Worm (Caenorhabditis elegans) whole organism, L1 larva: Measurements from ENCODE around the gene ugt-52.

Experiments
- F16B12.6 ChIP-seq: fragments of 150-350 bp; optimal IDR thresholded peaks from 2 replicates; lab custom pipeline; 2014; ENCODE audit warnings: missing biosample characterization, missing genetic modification characterization
- aly-2 ChIP-seq: fragments of 150-350 bp; optimal IDR thresholded peaks from 2 replicates; lab custom pipeline; 2014; ENCODE audit warnings: missing biosample characterization, missing genetic modification characterization
- ama-1 ChIP-seq: fragments of 150-350 bp; optimal IDR thresholded peaks from 2 replicates; lab custom pipeline; 2014
- elt-3 ChIP-seq, 6 experiments: fragments of 150-350 bp in 1 of 6; sonication (generic microtip); optimal IDR thresholded peaks; 2 replicates each; lab custom pipeline; 2017 to 2018; ENCODE audit warnings: missing biosample characterization in 6 of 6, missing genetic modification characterization in 6 of 6, inconsistent platforms in 1 of 6
- lin-39 ChIP-seq: fragments of 150-350 bp; optimal IDR thresholded peaks from 2 replicates; lab custom pipeline; 2014; ENCODE audit warnings: missing biosample characterization, missing genetic modification reagents, missing genetic modification characterization
- nhr-12 ChIP-seq: sonication (generic microtip); optimal IDR thresholded peaks from 2 replicates; lab custom pipeline; 2017; ENCODE audit warnings: missing biosample characterization, missing genetic modification characterization
- nhr-28 ChIP-seq: fragments of 150-350 bp; optimal IDR thresholded peaks from 2 replicates; lab custom pipeline; 2014; ENCODE audit warnings: missing biosample characterization, missing genetic modification characterization
- pqm-1 ChIP-seq: sonication (generic microtip); optimal IDR thresholded peaks from 3 replicates; lab custom pipeline; 2017; ENCODE audit warnings: missing biosample characterization, missing genetic modification characterization
- snu-23 ChIP-seq: sonication (generic microtip); optimal IDR thresholded peaks from 2 replicates; lab custom pipeline; 2016; ENCODE audit warnings: missing genetic modification characterization, missing compliant biosample characterization
- unc-62 ChIP-seq: fragments of 150-350 bp; optimal IDR thresholded peaks from 2 replicates; lab custom pipeline; 2014; ENCODE audit warnings: missing biosample characterization, missing genetic modification reagents, missing genetic modification characterization
- zip-4 ChIP-seq: fragments of 200-800 bp; sonication (Bioruptor generic); optimal IDR thresholded peaks from 2 replicates; lab custom pipeline; 2018; ENCODE audit warnings: mild to moderate bottlenecking, missing genetic modification characterization, moderate library complexity, missing compliant biosample characterization
- ztf-11 ChIP-seq, 2 experiments: sonication (generic microtip); optimal IDR thresholded peaks; 2 replicates each; lab custom pipeline; 2016 to 2017; ENCODE audit warnings: missing genetic modification characterization in 2 of 2, missing biosample characterization in 1 of 2, missing compliant biosample characterization in 1 of 2

DNA sequence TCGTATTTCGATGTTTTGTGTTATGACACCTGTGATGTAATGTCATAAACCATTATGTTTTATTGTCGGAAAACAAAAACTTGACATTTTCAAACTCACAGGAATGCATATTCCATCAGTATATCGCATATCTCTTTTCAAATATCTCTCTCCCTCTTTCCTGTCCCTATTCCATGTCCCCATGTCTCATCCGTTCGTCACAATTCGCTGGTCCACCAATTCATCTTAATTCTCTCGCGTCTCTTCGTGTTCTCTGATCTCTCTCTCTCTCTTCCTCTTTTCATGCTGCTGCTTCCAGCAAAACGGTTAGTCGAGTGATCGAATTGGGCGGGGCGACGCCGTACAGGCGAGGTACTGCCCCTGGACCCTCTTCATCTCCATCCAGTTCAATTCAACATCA is 36.8 kb upstream of the ugt-52 start:
- TF ChIP-seq ama-1 (lab: Kevin White, UChicago) (no peak), aly-2 (tag; lab: Kevin White, UChicago) (no peak), nhr-28 (tag; lab: Kevin White, UChicago) (no peak), elt-3 (tag; optimal IDR thresholded peaks at IDR 0.05; lab: Kevin White, UChicago) (no peak), ztf-11 (tag; optimal IDR thresholded peaks at IDR 0.05; lab: Kevin White, UChicago) (no peak), unc-62 (GFP tag; lab: Kevin White, UChicago) (no peak), zip-4 (GFP tag; lab: Kevin White, UChicago) (no peak), lin-39 (tag; lab: Kevin White, UChicago) (no peak), nhr-12 (tag; lab: Kevin White, UChicago) (no peak), snu-23 (GFP tag; lab: Kevin White, UChicago) (no peak), F16B12.6 (tag; lab: Kevin White, UChicago) (no peak), pqm-1 (tag; lab: Kevin White, UChicago) (no peak)
